In genomic region chrX:5972030-5972429, dm6 we compare ENCODE assay signal across 1 fruit fly cellular context.
TF ChIP-seq lines count a peak whose summit lies in the region.

No protein-coding gene starts in this region.

TF ChIP-seq in whole organism, embryonic, 481 proteins besides CTCF, POLR2A, EP300 and RAD21 (continued from another document):
- TF ChIP-seq sr (GFP tag; IDR thresholded peaks at IDR 0.05; lab: Robert Waterston, UW) (0 out of 3 replicates have a peak, but pooled peaks have one; percentile 34), Dfd (GFP tag; optimal IDR thresholded peaks at IDR 0.05; lab: Kevin White, UChicago) (no peak), phol (tag; optimal IDR thresholded peaks at IDR 0.05; lab: Kevin White, UChicago) (peak; percentile 50), lola (GFP tag; optimal IDR thresholded peaks at IDR 0.05; lab: Kevin White, UChicago) (peak in 1 of 3 experiments; percentile 10), CG10431 (GFP tag; optimal IDR thresholded peaks at IDR 0.05; lab: Kevin White, UChicago) (no peak), CG8388 (GFP tag; optimal IDR thresholded peaks at IDR 0.05; lab: Kevin White, UChicago) (peak; percentile 25), vnd (GFP tag; IDR thresholded peaks at IDR 0.05; lab: Robert Waterston, UW; ENCODE audit: partially characterized antibody) (no peak), CG31224 (GFP tag; IDR thresholded peaks at IDR 0.05; lab: Robert Waterston, UW) (0 out of 2 replicates have a peak, but pooled peaks have one; percentile 22), CG2875 (GFP tag; optimal IDR thresholded peaks at IDR 0.05; lab: Kevin White, UChicago) (peak; percentile 20), HLH3B (GFP tag; IDR thresholded peaks at IDR 0.05; lab: Robert Waterston, UW) (peak; percentile 63), CG13424 (tag; optimal IDR thresholded peaks at IDR 0.05; lab: Kevin White, UChicago) (peak; percentile 47), CG32532 (GFP tag; IDR thresholded peaks at IDR 0.05; lab: Robert Waterston, UW) (peak; percentile 51; the same call in 1 of the 2 replicates), CG18476 (GFP tag; optimal IDR thresholded peaks at IDR 0.05; lab: Kevin White, UChicago) (no peak), dati (GFP tag; IDR thresholded peaks at IDR 0.05; lab: Robert Waterston, UW) (0 out of 2 replicates have a peak, but pooled peaks have one; percentile 24), zf30C (GFP tag; optimal IDR thresholded peaks at IDR 0.05; lab: Kevin White, UChicago) (no peak), gt (GFP tag; IDR thresholded peaks at IDR 0.05; lab: Robert Waterston, UW) (0 out of 2 replicates have a peak, but pooled peaks have one; percentile 25), Aef1 (GFP tag; IDR thresholded peaks at IDR 0.05; lab: Robert Waterston, UW) (peak; percentile 42; the same call in 1 of the 3 replicates), bcd (GFP tag; optimal IDR thresholded peaks at IDR 0.05; lab: Kevin White, UChicago) (peak; percentile 13), CG32772 (GFP tag; IDR thresholded peaks at IDR 0.05; lab: Robert Waterston, UW) (peak; percentile 70), CG30431 (GFP tag; optimal IDR thresholded peaks at IDR 0.05; lab: Kevin White, UChicago) (peak; percentile 44), CG5180 (GFP tag; optimal IDR thresholded peaks at IDR 0.05; lab: Kevin White, UChicago) (peak; percentile 58), mam (GFP tag; optimal IDR thresholded peaks at IDR 0.05; lab: Kevin White, UChicago) (no peak), Mrtf (GFP tag; IDR thresholded peaks at IDR 0.05; lab: Robert Waterston, UW) (no peak; the same call in 2 of the 3 replicates), Rfx (GFP tag; IDR thresholded peaks at IDR 0.05; lab: Robert Waterston, UW) (peak; percentile 53; the same call in 1 of the 2 replicates), kay (GFP tag; optimal IDR thresholded peaks at IDR 0.05; lab: Kevin White, UChicago) (no peak), fu2 (GFP tag; optimal IDR thresholded peaks at IDR 0.05; lab: Kevin White, UChicago) (no peak), dpn (GFP tag; optimal IDR thresholded peaks at IDR 0.05; lab: Kevin White, UChicago) (peak; percentile 15 to 41), ara (GFP tag; IDR thresholded peaks at IDR 0.05; lab: Robert Waterston, UW) (peak; percentile 59; the same call in 1 of the 2 replicates), CG10959 (GFP tag; IDR thresholded peaks at IDR 0.05; lab: Robert Waterston, UW) (peak; percentile 47), CG31441 (GFP tag; IDR thresholded peaks at IDR 0.05; lab: Robert Waterston, UW) (peak; percentile 47), fd64A (GFP tag; optimal IDR thresholded peaks at IDR 0.05; lab: Kevin White, UChicago) (peak; percentile 64), pb (GFP tag; optimal IDR thresholded peaks at IDR 0.05; lab: Kevin White, UChicago) (no peak), Xrp1 (GFP tag; IDR thresholded peaks at IDR 0.05; lab: Robert Waterston, UW) (peak; percentile 61), zfh1 (GFP tag; IDR thresholded peaks at IDR 0.05; lab: Robert Waterston, UW) (peak; percentile 80), bsh (GFP tag; optimal IDR thresholded peaks at IDR 0.05; lab: Kevin White, UChicago) (peak; percentile 18 to 70), CG8290 (GFP tag; optimal IDR thresholded peaks at IDR 0.05; lab: Kevin White, UChicago) (no peak), CG8290 (tag; optimal IDR thresholded peaks at IDR 0.05; lab: Kevin White, UChicago) (peak in 1 of 2 experiments; percentile 20), Oli (tag; optimal IDR thresholded peaks at IDR 0.05; lab: Kevin White, UChicago) (peak; percentile 42), CG11723 (GFP tag; optimal IDR thresholded peaks at IDR 0.05; lab: Kevin White, UChicago) (peak; percentile 39), CG4424 (GFP tag; optimal IDR thresholded peaks at IDR 0.05; lab: Kevin White, UChicago) (peak; percentile 51), nom (GFP tag; optimal IDR thresholded peaks at IDR 0.05; lab: Kevin White, UChicago) (peak; percentile 36), tna (GFP tag; IDR thresholded peaks at IDR 0.05; lab: Robert Waterston, UW; ENCODE audit: partially characterized antibody) (no peak), CG15269 (tag; optimal IDR thresholded peaks at IDR 0.05; lab: Kevin White, UChicago) (peak; percentile 29), CG5953 (GFP tag; IDR thresholded peaks at IDR 0.05; lab: Robert Waterston, UW) (0 out of 2 replicates have a peak, but pooled peaks have one; percentile 17), Ets65A (GFP tag; lab: Kevin White, UChicago) (peak; percentile 88), CG2199 (GFP tag; IDR thresholded peaks at IDR 0.05; lab: Robert Waterston, UW) (0 out of 3 replicates have a peak, but pooled peaks have one; percentile 40), dysf (GFP tag; IDR thresholded peaks at IDR 0.05; lab: Robert Waterston, UW) (peak; percentile 49), CG12391 (tag; optimal IDR thresholded peaks at IDR 0.05; lab: Kevin White, UChicago) (peak; percentile 20), CG15601 (tag; optimal IDR thresholded peaks at IDR 0.05; lab: Kevin White, UChicago) (peak; percentile 27), chn (GFP tag; optimal IDR thresholded peaks at IDR 0.05; lab: Kevin White, UChicago) (peak; percentile 52), Awh (GFP tag; IDR thresholded peaks at IDR 0.05; lab: Robert Waterston, UW) (peak; percentile 40; the same call in 1 of the 2 replicates), CG8089 (GFP tag; optimal IDR thresholded peaks at IDR 0.05; lab: Kevin White, UChicago) (peak; percentile 17), vvl (GFP tag; IDR thresholded peaks at IDR 0.05; lab: Robert Waterston, UW) (peak; percentile 80), CG11504 (tag; optimal IDR thresholded peaks at IDR 0.05; lab: Kevin White, UChicago) (peak; percentile 37), Jarid2 (GFP tag; optimal IDR thresholded peaks at IDR 0.05; lab: Kevin White, UChicago) (peak; percentile 3), CoRest (tag; optimal IDR thresholded peaks at IDR 0.05; lab: Kevin White, UChicago) (peak; percentile 10), D (optimal IDR thresholded peaks at IDR 0.05; lab: Kevin White, UChicago) (no peak), D (GFP tag; optimal IDR thresholded peaks at IDR 0.05; lab: Kevin White, UChicago) (peak; percentile 45), Rx (GFP tag; IDR thresholded peaks at IDR 0.05; lab: Robert Waterston, UW) (peak; percentile 36; the same call in 1 of the 2 replicates), CG7357 (GFP tag; IDR thresholded peaks at IDR 0.05; lab: Robert Waterston, UW) (0 out of 3 replicates have a peak, but pooled peaks have one; percentile 20), CG8765 (GFP tag; IDR thresholded peaks at IDR 0.05; lab: Robert Waterston, UW) (0 out of 2 replicates have a peak, but pooled peaks have one; percentile 28), Gsc (GFP tag; IDR thresholded peaks at IDR 0.05; lab: Robert Waterston, UW) (peak; percentile 40; the same call in 1 of the 2 replicates), CG33213 (GFP tag; optimal IDR thresholded peaks at IDR 0.05; lab: Kevin White, UChicago) (peak; percentile 7), CG10147 (GFP tag; optimal IDR thresholded peaks at IDR 0.05; lab: Kevin White, UChicago) (no peak), zfh2 (GFP tag; optimal IDR thresholded peaks at IDR 0.05; lab: Kevin White, UChicago) (no peak), CG2202 (tag; optimal IDR thresholded peaks at IDR 0.05; lab: Kevin White, UChicago) (no peak), Atf-2 (GFP tag; optimal IDR thresholded peaks at IDR 0.05; lab: Kevin White, UChicago) (peak; percentile 35), CG9437 (GFP tag; optimal IDR thresholded peaks at IDR 0.05; lab: Kevin White, UChicago) (no peak), CG5245 (GFP tag; optimal IDR thresholded peaks at IDR 0.05; lab: Kevin White, UChicago) (peak; percentile 35), Hmr (GFP tag; optimal IDR thresholded peaks at IDR 0.05; lab: Kevin White, UChicago) (no peak), fd96Cb (tag; optimal IDR thresholded peaks at IDR 0.05; lab: Kevin White, UChicago) (peak; percentile 47), CG16815 (GFP tag; optimal IDR thresholded peaks at IDR 0.05; lab: Kevin White, UChicago) (peak; percentile 17), repo (GFP tag; optimal IDR thresholded peaks at IDR 0.05; lab: Kevin White, UChicago) (no peak), ATbp (GFP tag; optimal IDR thresholded peaks at IDR 0.05; lab: Kevin White, UChicago) (peak; percentile 41), CG12071 (GFP tag; optimal IDR thresholded peaks at IDR 0.05; lab: Kevin White, UChicago) (no peak), sisA (GFP tag; IDR thresholded peaks at IDR 0.05; lab: Robert Waterston, UW) (peak; percentile 59; the same call in 1 of the 2 replicates), eve (GFP tag; optimal IDR thresholded peaks at IDR 0.05; lab: Kevin White, UChicago) (no peak), CG12104 (GFP tag; optimal IDR thresholded peaks at IDR 0.05; lab: Kevin White, UChicago) (no peak), lmd (GFP tag; IDR thresholded peaks at IDR 0.05; lab: Robert Waterston, UW) (peak; percentile 54), sens (GFP tag; lab: Kevin White, UChicago) (peak; percentile 85), CG1602 (GFP tag; optimal IDR thresholded peaks at IDR 0.05; lab: Kevin White, UChicago) (peak; percentile 5), gce (GFP tag; IDR thresholded peaks at IDR 0.05; lab: Robert Waterston, UW) (peak; percentile 58; the same call in 1 of the 3 replicates), lilli (GFP tag; optimal IDR thresholded peaks at IDR 0.05; lab: Kevin White, UChicago) (peak; percentile 32), Abd-B (GFP tag; optimal IDR thresholded peaks at IDR 0.05; lab: Kevin White, UChicago) (no peak), Hsf (GFP tag; optimal IDR thresholded peaks at IDR 0.05; lab: Kevin White, UChicago) (peak; percentile 48), CG14014 (GFP tag; IDR thresholded peaks at IDR 0.05; lab: Robert Waterston, UW) (0 out of 2 replicates have a peak, but pooled peaks have one; percentile 6), CG1024 (GFP tag; IDR thresholded peaks at IDR 0.05; lab: Robert Waterston, UW) (peak; percentile 50), crp (GFP tag; optimal IDR thresholded peaks at IDR 0.05; lab: Kevin White, UChicago) (no peak), sens-2 (GFP tag; IDR thresholded peaks at IDR 0.05; lab: Robert Waterston, UW) (peak; percentile 54), H2.0 (GFP tag; IDR thresholded peaks at IDR 0.05; lab: Robert Waterston, UW) (peak; percentile 28; the same call in 1 of the 2 replicates), Hand (GFP tag; optimal IDR thresholded peaks at IDR 0.05; lab: Kevin White, UChicago) (no peak), CG17829 (tag; optimal IDR thresholded peaks at IDR 0.05; lab: Kevin White, UChicago) (peak; percentile 19), CG31388 (GFP tag; optimal IDR thresholded peaks at IDR 0.05; lab: Kevin White, UChicago) (no peak), CG14710 (tag; optimal IDR thresholded peaks at IDR 0.05; lab: Kevin White, UChicago) (peak; percentile 14), CG12769 (tag; optimal IDR thresholded peaks at IDR 0.05; lab: Kevin White, UChicago) (peak; percentile 13), CG4820 (GFP tag; optimal IDR thresholded peaks at IDR 0.05; lab: Kevin White, UChicago) (peak; percentile 71), NfI (GFP tag; optimal IDR thresholded peaks at IDR 0.05; lab: Kevin White, UChicago) (peak; percentile 19), ranshi (GFP tag; IDR thresholded peaks at IDR 0.05; lab: Robert Waterston, UW) (peak; percentile 32; the same call in 1 of the 2 replicates), unc-4 (GFP tag; IDR thresholded peaks at IDR 0.05; lab: Robert Waterston, UW; ENCODE audit: partially characterized antibody) (no peak), CG9727 (GFP tag; optimal IDR thresholded peaks at IDR 0.05; lab: Kevin White, UChicago) (peak; percentile 1), PHDP (tag; optimal IDR thresholded peaks at IDR 0.05; lab: Kevin White, UChicago) (peak; percentile 41), Xbp1 (GFP tag; optimal IDR thresholded peaks at IDR 0.05; lab: Kevin White, UChicago) (peak; percentile 55), HmgZ (tag; optimal IDR thresholded peaks at IDR 0.05; lab: Kevin White, UChicago) (no peak), onecut (GFP tag; IDR thresholded peaks at IDR 0.05; lab: Robert Waterston, UW) (peak; percentile 20), jigr1 (GFP tag; IDR thresholded peaks at IDR 0.05; lab: Robert Waterston, UW) (no peak), CG14050 (GFP tag; IDR thresholded peaks at IDR 0.05; lab: Robert Waterston, UW) (peak; percentile 19; the same call in 1 of the 3 replicates), CG17912 (GFP tag; optimal IDR thresholded peaks at IDR 0.05; lab: Kevin White, UChicago) (no peak), gem (tag; optimal IDR thresholded peaks at IDR 0.05; lab: Kevin White, UChicago) (peak; percentile 57), CG1529 (GFP tag; optimal IDR thresholded peaks at IDR 0.05; lab: Kevin White, UChicago) (peak; percentile 7), danr (GFP tag; IDR thresholded peaks at IDR 0.05; lab: Robert Waterston, UW) (no peak), Atf3 (GFP tag; optimal IDR thresholded peaks at IDR 0.05; lab: Kevin White, UChicago) (peak; percentile 7), ab (GFP tag; optimal IDR thresholded peaks at IDR 0.05; lab: Kevin White, UChicago) (no peak), az2 (GFP tag; optimal IDR thresholded peaks at IDR 0.05; lab: Kevin White, UChicago) (peak; percentile 52), CG7556 (GFP tag; optimal IDR thresholded peaks at IDR 0.05; lab: Kevin White, UChicago) (no peak), ci (GFP tag; IDR thresholded peaks at IDR 0.05; lab: Robert Waterston, UW) (peak; percentile 85), crol (GFP tag; IDR thresholded peaks at IDR 0.05; lab: Robert Waterston, UW) (0 out of 2 replicates have a peak, but pooled peaks have one; percentile 21), sim (GFP tag; IDR thresholded peaks at IDR 0.05; lab: Robert Waterston, UW) (0 out of 2 replicates have a peak, but pooled peaks have one; percentile 24), Meics (GFP tag; optimal IDR thresholded peaks at IDR 0.05; lab: Kevin White, UChicago) (no peak), row (GFP tag; IDR thresholded peaks at IDR 0.05; lab: Robert Waterston, UW) (peak; percentile 50), pum (GFP tag; optimal IDR thresholded peaks at IDR 0.05; lab: Kevin White, UChicago) (peak; percentile 27), CG4360 (GFP tag; IDR thresholded peaks at IDR 0.05; lab: Robert Waterston, UW) (peak; percentile 77), Optix (GFP tag; IDR thresholded peaks at IDR 0.05; lab: Robert Waterston, UW) (peak; percentile 53; the same call in 2 of the 3 replicates), CG18262 (tag; optimal IDR thresholded peaks at IDR 0.05; lab: Kevin White, UChicago) (peak; percentile 46), D19A (tag; optimal IDR thresholded peaks at IDR 0.05; lab: Kevin White, UChicago) (peak; percentile 18), CG2678 (tag; optimal IDR thresholded peaks at IDR 0.05; lab: Kevin White, UChicago) (peak; percentile 32), lov (optimal IDR thresholded peaks at IDR 0.05; lab: Kevin White, UChicago) (no peak), lov (GFP tag; IDR thresholded peaks at IDR 0.05; lab: Robert Waterston, UW) (0 out of 3 replicates have a peak, but pooled peaks have one; percentile 67)
